Worm (Caenorhabditis elegans) whole organism, L3 larva: ENCODE results near the gene F57F5.3.

Experiments used
- R02D3.7 ChIP-seq: fragments of 150-350 bp; optimal IDR thresholded peaks from 2 replicates; lab custom pipeline; 2014; ENCODE audit warnings: missing biosample characterization, missing genetic modification characterization
- ZK546.5 ChIP-seq: sonication (generic microtip); optimal IDR thresholded peaks from 2 replicates; lab custom pipeline; 2017; ENCODE audit warnings: missing biosample characterization, missing genetic modification characterization
- aly-2 ChIP-seq: fragments of 150-350 bp; optimal IDR thresholded peaks from 2 replicates; lab custom pipeline; 2014; ENCODE audit warnings: missing biosample characterization, missing genetic modification characterization
- ama-1 ChIP-seq: fragments of 150-350 bp; optimal IDR thresholded peaks from 2 replicates; lab custom pipeline; 2018
- ceh-16 ChIP-seq: sonication (generic microtip); optimal IDR thresholded peaks from 2 replicates; lab custom pipeline; 2017; ENCODE audit warnings: missing biosample characterization, missing genetic modification characterization
- daf-12 ChIP-seq: fragments of 150-350 bp; optimal IDR thresholded peaks from 2 replicates; lab custom pipeline; 2014; ENCODE audit warnings: missing biosample characterization, missing genetic modification reagents, missing genetic modification characterization
- egl-27 ChIP-seq: sonication (generic microtip); optimal IDR thresholded peaks from 4 replicates; lab custom pipeline; 2017; ENCODE audit warnings: missing biosample characterization, missing genetic modification reagents, missing genetic modification characterization
- elt-2 ChIP-seq: sonication (generic microtip); optimal IDR thresholded peaks from 2 replicates; lab custom pipeline; 2016; ENCODE audit warnings: missing genetic modification reagents, mild to moderate bottlenecking, missing genetic modification characterization, missing compliant biosample characterization
- eor-1 ChIP-seq, 2 experiments: fragments of 150-350 bp; optimal IDR thresholded peaks; 2 replicates each; lab custom pipeline; 2014 to 2018; ENCODE audit warnings: missing biosample characterization in 2 of 2, missing genetic modification characterization in 2 of 2
- fkh-10 ChIP-seq: sonication (generic microtip); optimal IDR thresholded peaks from 2 replicates; lab custom pipeline; 2017; ENCODE audit warnings: missing biosample characterization, missing genetic modification reagents, missing genetic modification characterization
- fos-1 ChIP-seq: fragments of 150-350 bp; optimal IDR thresholded peaks from 2 replicates; lab custom pipeline; 2014; ENCODE audit warnings: missing biosample characterization, missing genetic modification characterization
- lin-15B ChIP-seq: fragments of 150-350 bp; optimal IDR thresholded peaks from 2 replicates; lab custom pipeline; 2014; ENCODE audit warnings: missing biosample characterization, missing genetic modification characterization
- lsy-12 ChIP-seq: sonication (generic microtip); optimal IDR thresholded peaks from 2 replicates; lab custom pipeline; 2016; ENCODE audit warnings: mild to moderate bottlenecking, missing genetic modification characterization, missing compliant biosample characterization
- mdl-1 ChIP-seq: fragments of 150-350 bp; optimal IDR thresholded peaks from 2 replicates; lab custom pipeline; 2014; ENCODE audit warnings: missing biosample characterization, missing genetic modification characterization
- nfya-1 ChIP-seq: sonication (generic microtip); optimal IDR thresholded peaks from 2 replicates; lab custom pipeline; 2017; ENCODE audit warnings: missing genetic modification characterization, mild to moderate bottlenecking, missing compliant biosample characterization, antibody characterized with exemption, moderate library complexity; ENCODE audit not compliant: insufficient read depth
- nhr-11 ChIP-seq: fragments of 150-350 bp; optimal IDR thresholded peaks from 2 replicates; lab custom pipeline; 2014; ENCODE audit warnings: missing biosample characterization, missing genetic modification characterization
- nhr-23 ChIP-seq: fragments of 150-350 bp; optimal IDR thresholded peaks from 2 replicates; lab custom pipeline; 2014; ENCODE audit warnings: missing biosample characterization, missing genetic modification reagents, missing genetic modification characterization
- nhr-237 ChIP-seq: fragments of 150-350 bp; optimal IDR thresholded peaks from 2 replicates; lab custom pipeline; 2014; ENCODE audit warnings: missing biosample characterization, missing genetic modification characterization
- nhr-28 ChIP-seq: fragments of 150-350 bp; optimal IDR thresholded peaks from 2 replicates; lab custom pipeline; 2014; ENCODE audit warnings: missing biosample characterization, missing genetic modification characterization
- nhr-76 ChIP-seq: fragments of 150-350 bp; sonication (generic microtip); optimal IDR thresholded peaks from 5 replicates; lab custom pipeline; 2014; ENCODE audit warnings: missing biosample characterization, missing genetic modification characterization
- nhr-77 ChIP-seq: fragments of 150-350 bp; optimal IDR thresholded peaks from 2 replicates; lab custom pipeline; 2014; ENCODE audit warnings: missing biosample characterization, missing genetic modification characterization
- pha-4 ChIP-seq: fragments of 150-350 bp; optimal IDR thresholded peaks from 2 replicates; lab custom pipeline; 2014; ENCODE audit warnings: missing biosample characterization, missing genetic modification reagents, missing genetic modification characterization
- pqm-1 ChIP-seq: fragments of 150-350 bp; optimal IDR thresholded peaks from 2 replicates; lab custom pipeline; 2017; ENCODE audit warnings: missing biosample characterization, missing genetic modification characterization, inconsistent platforms
- sea-2 ChIP-seq: fragments of 150-350 bp; sonication (generic microtip); optimal IDR thresholded peaks from 4 replicates; lab custom pipeline; 2014; ENCODE audit warnings: missing biosample characterization, missing genetic modification reagents, missing genetic modification characterization
- skn-1 ChIP-seq: fragments of 150-350 bp; optimal IDR thresholded peaks from 2 replicates; lab custom pipeline; 2014; ENCODE audit warnings: missing biosample characterization, missing genetic modification characterization
- snpc-4 ChIP-seq: fragments of 150-350 bp; optimal IDR thresholded peaks from 2 replicates; lab custom pipeline; 2014; ENCODE audit warnings: missing biosample characterization, missing genetic modification characterization
- tbx-2 ChIP-seq: sonication (generic microtip); optimal IDR thresholded peaks from 2 replicates; lab custom pipeline; 2016; ENCODE audit warnings: mild to moderate bottlenecking, missing genetic modification characterization, missing compliant biosample characterization
- ztf-4 ChIP-seq: fragments of 150-350 bp; optimal IDR thresholded peaks from 2 replicates; lab custom pipeline; 2014; ENCODE audit warnings: missing biosample characterization, missing genetic modification characterization

F57F5.3 gene

ce11 chrV:11993706-11994345 lies 12.6 kb downstream of the F57F5.3 start, which contains the start of the genes cyl-1 and C52E4.7 (continued):
- TF ChIP-seq nhr-28 (no peak), lin-15B (tag; lab: Kevin White, UChicago) (peak; percentile 67)

ce11 chrV:11990511-11991127 lies 15.8 kb downstream of the F57F5.3 start:
- peak; percentile 91 for TF ChIP-seq fkh-10 (GFP tag; lab: Kevin White, UChicago)
- no peak for TF ChIP-seq eor-1 (tag; optimal IDR thresholded peaks at IDR 0.05; lab: Kevin White, UChicago)
- TF ChIP-seq pha-4 (tag; lab: Kevin White, UChicago): peak; percentile 16
- TF ChIP-seq ama-1 (lab: Kevin White, UChicago): peak; percentile 7

- TF ChIP-seq lsy-12 (tag; lab: Kevin White, UChicago) (no peak), ztf-4 (no peak), daf-12 (tag; lab: Kevin White, UChicago) (no peak), skn-1 (no peak), R02D3.7 (tag; lab: Kevin White, UChicago) (no peak), ceh-16 (no peak), nfya-1 (tag; lab: Kevin White, UChicago) (no peak), sea-2 (GFP tag; lab: Kevin White, UChicago) (no peak), nhr-28 (no peak), nhr-11 (tag; lab: Kevin White, UChicago) (no peak), lin-15B (tag; lab: Kevin White, UChicago) (no peak), fos-1 (no peak), nhr-77 (tag; lab: Kevin White, UChicago) (no peak), nhr-23 (tag; lab: Kevin White, UChicago) (no peak), mdl-1 (no peak), pqm-1 (tag; lab: Kevin White, UChicago) (no peak), nhr-76 (tag; lab: Kevin White, UChicago) (no peak), ZK546.5 (tag; lab: Kevin White, UChicago) (no peak), aly-2 (tag; lab: Kevin White, UChicago) (no peak), elt-2 (tag; lab: Kevin White, UChicago) (no peak)
These were observed 16.5 kb downstream of the F57F5.3 start for ce11 chrV:11989861-11990260.

ce11 chrV:11986078-11986869 lies 20.1 kb downstream of the F57F5.3 start:
- TF ChIP-seq fkh-10 (GFP tag; lab: Kevin White, UChicago) (peak; percentile 83), nfya-1 (tag; lab: Kevin White, UChicago) (no peak), nhr-23 (tag; lab: Kevin White, UChicago) (peak; percentile 20), eor-1 (tag; optimal IDR thresholded peaks at IDR 0.05; lab: Kevin White, UChicago) (no peak), egl-27 (tag; lab: Kevin White, UChicago) (no peak), pqm-1 (tag; lab: Kevin White, UChicago) (peak; percentile 37), lin-15B (tag; lab: Kevin White, UChicago) (no peak), elt-2 (tag; lab: Kevin White, UChicago) (peak; percentile 50)
- TF ChIP-seq, all 47 proteins: peak for 4

- no peak for TF ChIP-seq nhr-237
- no peak for TF ChIP-seq lsy-12 (tag; lab: Kevin White, UChicago)
- no peak for TF ChIP-seq aly-2 (tag; lab: Kevin White, UChicago)
- TF ChIP-seq skn-1: no peak
- no peak for TF ChIP-seq ama-1 (lab: Kevin White, UChicago)
- TF ChIP-seq ztf-4: no peak
- TF ChIP-seq snpc-4 (tag; lab: Kevin White, UChicago): no peak
- no peak for TF ChIP-seq mdl-1
- TF ChIP-seq tbx-2 (tag; lab: Kevin White, UChicago): no peak
- TF ChIP-seq pqm-1 (tag; lab: Kevin White, UChicago): no peak
- TF ChIP-seq, all 47 proteins: peak for 0
These were observed 21.0 kb downstream of the F57F5.3 start, which contains the start of gene mans-2 for ce11 chrV:11985384-11985783. Gene mans-2 (minus strand): TSS chrV:11985484.
